Worm (Caenorhabditis elegans) whole organism, mixed stage, embryonic: ENCODE results near the gene F16H6.7.

Source experiments
- lin-13 ChIP-seq: fragments of 150-350 bp; optimal IDR thresholded peaks from 2 replicates; lab custom pipeline; 2014; ENCODE audit warnings: missing biosample characterization, missing genetic modification characterization
- lsy-2 ChIP-seq: fragments of 150-350 bp; optimal IDR thresholded peaks from 2 replicates; lab custom pipeline; 2014; ENCODE audit warnings: missing biosample characterization, missing genetic modification characterization
- mab-5 ChIP-seq: fragments of 150-350 bp; optimal IDR thresholded peaks from 2 replicates; lab custom pipeline; 2014; ENCODE audit warnings: missing biosample characterization, missing genetic modification characterization
- mep-1 ChIP-seq: fragments of 150-350 bp; optimal IDR thresholded peaks from 2 replicates; lab custom pipeline; 2017; ENCODE audit warnings: missing biosample characterization, missing genetic modification reagents, missing genetic modification characterization, inconsistent platforms
- pha-4 ChIP-seq: fragments of 150-350 bp; optimal IDR thresholded peaks from 2 replicates; lab custom pipeline; 2018; ENCODE audit warnings: missing biosample characterization, missing genetic modification reagents, missing genetic modification characterization
- sem-2 ChIP-seq: fragments of 200-800 bp; sonication (Bioruptor generic); optimal IDR thresholded peaks from 2 replicates; lab custom pipeline; 2018; ENCODE audit warnings: mild to moderate bottlenecking, missing genetic modification characterization, missing compliant biosample characterization
- unc-62 ChIP-seq: fragments of 150-350 bp; optimal IDR thresholded peaks from 2 replicates; lab custom pipeline; 2014; ENCODE audit warnings: missing biosample characterization, missing genetic modification reagents, missing genetic modification characterization

ce11 chrV:18167161-18167560 lies 41.8 kb downstream of the F16H6.7 start, which contains the start of gene C14A6.6:
- TF ChIP-seq mab-5 (tag; lab: Kevin White, UChicago) (no peak), pha-4 (no peak), mep-1 (no peak), sem-2 (GFP tag; lab: Kevin White, UChicago) (no peak), unc-62 (GFP tag; lab: Kevin White, UChicago) (no peak), lsy-2 (no peak), lin-13 (tag; lab: Kevin White, UChicago) (no peak)
